Fruit fly (Drosophila melanogaster) whole organism, prepupa: Measurements from ENCODE around the gene Josd.

Source experiments
- CG10669 ChIP-seq: fragments of 200-800 bp; sonication (Bioruptor generic); optimal IDR thresholded peaks from 3 replicates; lab custom pipeline; 2018; ENCODE audit warnings: missing biosample characterization, mild to moderate bottlenecking, missing genetic modification characterization, moderate library complexity
- CG11762 ChIP-seq: fragments of 200-800 bp; sonication (Bioruptor generic); optimal IDR thresholded peaks from 3 replicates; lab custom pipeline; 2016; ENCODE audit warnings: missing biosample characterization, missing genetic modification characterization; ENCODE audit not compliant: insufficient read depth
- CG3032 ChIP-seq: fragments of 200-800 bp; optimal IDR thresholded peaks from 2 replicates; lab custom pipeline; 2019; ENCODE audit warnings: missing biosample characterization, mild to moderate bottlenecking, missing genetic modification characterization, moderate library complexity
- CG7368 ChIP-seq: fragments of 200-800 bp; sonication (Bioruptor generic); optimal IDR thresholded peaks from 3 replicates; lab custom pipeline; 2016; ENCODE audit warnings: missing biosample characterization, missing genetic modification characterization
- CG9139 ChIP-seq: fragments of 200-800 bp; sonication (Bioruptor generic); optimal IDR thresholded peaks from 3 replicates; lab custom pipeline; 2017; ENCODE audit warnings: missing biosample characterization, mild to moderate bottlenecking, missing genetic modification characterization
- Gug ChIP-seq: fragments of 200-800 bp; sonication (Bioruptor generic); IDR thresholded peaks from 2 replicates; pipeline ENCODE4 v1.3.6; 2022; ENCODE audit warnings: missing biosample characterization, missing genetic modification characterization
- lz ChIP-seq: fragments of 200-800 bp; sonication (Bioruptor generic); optimal IDR thresholded peaks from 3 replicates; lab custom pipeline; 2016; ENCODE audit warnings: missing biosample characterization, missing genetic modification characterization
- pdm3 ChIP-seq: fragments of 200-800 bp; sonication (Bioruptor generic); optimal IDR thresholded peaks from 3 replicates; lab custom pipeline; 2016; ENCODE audit warnings: missing biosample characterization, missing genetic modification characterization
- salr ChIP-seq, 2 experiments: fragments of 200-800 bp; sonication (Bioruptor generic); optimal IDR thresholded peaks; 3 replicates each; lab custom pipeline; 2016 to 2018; ENCODE audit warnings: missing biosample characterization in 2 of 2, missing genetic modification characterization in 2 of 2, mild to moderate bottlenecking in 1 of 2
- topi ChIP-seq: fragments of 200-800 bp; sonication (Bioruptor generic); optimal IDR thresholded peaks from 3 replicates; lab custom pipeline; 2016; ENCODE audit warnings: missing biosample characterization, missing genetic modification characterization
- vri ChIP-seq: fragments of 200-800 bp; sonication (Bioruptor generic); optimal IDR thresholded peaks from 3 replicates; lab custom pipeline; 2016; ENCODE audit warnings: missing biosample characterization, mild to moderate bottlenecking, missing genetic modification characterization

- no peak for TF ChIP-seq CG9139 (GFP tag; lab: Kevin White, UChicago)
- no peak for TF ChIP-seq CG7368
- TF ChIP-seq CG3032 (tag; lab: Kevin White, UChicago): no peak
- no peak for TF ChIP-seq CG10669 (GFP tag; lab: Kevin White, UChicago)
- no peak for TF ChIP-seq lz (GFP tag; lab: Kevin White, UChicago)
- no peak for TF ChIP-seq topi (GFP tag; lab: Kevin White, UChicago)
- TF ChIP-seq salr (GFP tag; optimal IDR thresholded peaks at IDR 0.05; lab: Kevin White, UChicago): no peak
- TF ChIP-seq CG11762: no peak
- TF ChIP-seq vri (GFP tag; lab: Kevin White, UChicago): no peak
- TF ChIP-seq Gug (GFP tag; lab: Robert Waterston, UW): no peak
- no peak for TF ChIP-seq pdm3 (GFP tag; lab: Kevin White, UChicago)
Observed at dm6 chrX:6253701-6254100, 7.3 kb upstream of the Josd start.
